Worm (Caenorhabditis elegans): ENCODE data around the gene nhr-128.

nhr-128 gene

ce11 chrV:2221764-2222163 is at the start of gene nhr-128:
Gene nhr-128 (plus strand): TSS chrV:2222064.
- no peak for TF ChIP-seq ceh-13 (GFP tag; optimal IDR thresholded peaks at IDR 0.05)
- TF ChIP-seq scrt-1 (GFP tag; IDR thresholded peaks at IDR 0.05) = no peak
- no peak for TF ChIP-seq tbx-37 (GFP tag; conservative IDR thresholded peaks at IDR 0.05)
- no peak for TF ChIP-seq hmbx-1 (tag; optimal IDR thresholded peaks at IDR 0.05)
- no peak for TF ChIP-seq pes-1 (GFP tag; IDR thresholded peaks at IDR 0.05)
- TF ChIP-seq ama-1 (optimal IDR thresholded peaks at IDR 0.05) = no peak
- no peak for TF ChIP-seq hnd-1 (tag; optimal IDR thresholded peaks at IDR 0.05)
- TF ChIP-seq B0310.2 (tag; optimal IDR thresholded peaks at IDR 0.05) = no peak
- TF ChIP-seq F13C5.2 (tag; optimal IDR thresholded peaks at IDR 0.05) = no peak
- TF ChIP-seq tbx-11 (GFP tag; IDR thresholded peaks at IDR 0.05) = no peak
- TF ChIP-seq ceh-36 (tag; optimal IDR thresholded peaks at IDR 0.05) = no peak
- TF ChIP-seq tra-4 (tag; optimal IDR thresholded peaks at IDR 0.05) = no peak
- no peak for TF ChIP-seq ets-7 (tag; optimal IDR thresholded peaks at IDR 0.05)

DNA sequence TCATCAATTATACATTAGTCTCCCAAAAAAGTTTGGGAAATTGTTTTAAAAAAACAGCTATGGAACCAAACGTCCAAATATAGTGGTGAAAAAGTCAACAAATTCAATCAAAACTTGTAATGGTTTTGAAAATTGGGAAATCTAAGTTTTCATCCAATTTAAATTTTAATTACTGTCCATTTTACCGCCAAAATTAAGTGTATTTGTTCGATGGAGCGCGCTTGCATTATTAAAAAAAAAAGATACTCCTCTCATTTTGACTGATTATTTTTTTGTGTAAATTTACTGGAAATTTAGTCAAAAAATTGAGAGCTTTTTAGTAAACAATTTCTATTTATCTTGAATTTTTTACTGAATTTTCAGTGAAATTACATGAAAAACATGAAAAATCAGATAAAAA is 47.4 kb upstream of the nhr-128 start:
- TF ChIP-seq tbx-37 (GFP tag; conservative IDR thresholded peaks at IDR 0.05) = no peak
- no peak for TF ChIP-seq pes-1 (GFP tag; IDR thresholded peaks at IDR 0.05)
- TF ChIP-seq aly-1 (tag; optimal IDR thresholded peaks at IDR 0.05) = no peak
- no peak for TF ChIP-seq hmg-4 (GFP tag; optimal IDR thresholded peaks at IDR 0.05)
- TF ChIP-seq sea-1 (GFP tag; conservative IDR thresholded peaks at IDR 0.05) = no peak
- TF ChIP-seq tra-4 (tag; optimal IDR thresholded peaks at IDR 0.05) = no peak
- TF ChIP-seq ceh-36 (tag; optimal IDR thresholded peaks at IDR 0.05) = no peak
- no peak for TF ChIP-seq ets-7 (tag; optimal IDR thresholded peaks at IDR 0.05)
- no peak for TF ChIP-seq scrt-1 (GFP tag; IDR thresholded peaks at IDR 0.05)
- TF ChIP-seq flt-1 (GFP tag; IDR thresholded peaks at IDR 0.05) = no peak
- no peak for TF ChIP-seq B0310.2 (tag; optimal IDR thresholded peaks at IDR 0.05)
- no peak for TF ChIP-seq hnd-1 (tag; optimal IDR thresholded peaks at IDR 0.05)
- TF ChIP-seq ceh-13 (GFP tag; optimal IDR thresholded peaks at IDR 0.05) = no peak

ce11 chrV:2175242-2175641 is 46.6 kb upstream of the nhr-128 start, which contains the start of gene C45H4.18:
Gene C45H4.18 (plus strand): TSS chrV:2175542.
- no peak for TF ChIP-seq hmg-4 (GFP tag; optimal IDR thresholded peaks at IDR 0.05)

DNA sequence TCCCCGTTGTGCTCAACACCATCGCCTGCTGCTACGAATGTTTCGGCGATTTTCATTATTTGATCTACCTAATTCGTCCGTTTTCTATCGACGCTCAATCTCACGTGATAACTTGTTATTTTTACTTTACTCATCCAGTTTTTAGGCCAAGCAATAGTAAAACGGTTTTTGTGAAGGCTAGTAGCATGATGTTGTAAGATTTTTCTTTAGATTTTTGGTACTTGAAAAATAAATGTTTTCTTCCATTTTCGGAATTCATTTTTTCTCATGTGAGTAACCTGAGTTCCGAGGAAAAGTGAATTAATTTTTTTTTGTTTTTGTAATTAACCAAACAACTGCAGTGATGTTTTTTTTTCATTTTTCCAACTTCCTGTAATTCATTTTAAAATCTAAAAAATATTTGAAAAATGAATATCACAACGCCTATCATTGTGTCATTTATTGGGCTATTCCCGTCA is 44.5 kb upstream of the nhr-128 start, which contains the start of gene srbc-17:
Gene srbc-17, plus strand, starts transcription at position 408 of the 458 bp plus-strand sequence.
- TF ChIP-seq tra-4 (tag; optimal IDR thresholded peaks at IDR 0.05) (no peak), F13C5.2 (tag; optimal IDR thresholded peaks at IDR 0.05) (no peak), hmg-4 (GFP tag; optimal IDR thresholded peaks at IDR 0.05) (no peak), hnd-1 (tag; optimal IDR thresholded peaks at IDR 0.05) (no peak)

ce11 chrV:2179214-2179613 is 42.6 kb upstream of the nhr-128 start, which contains the start of gene cyp-33C1:
Gene cyp-33C1 (plus strand): TSS chrV:2179514.
- TF ChIP-seq hmbx-1 (tag; optimal IDR thresholded peaks at IDR 0.05) (no peak), hmg-4 (GFP tag; optimal IDR thresholded peaks at IDR 0.05) (no peak), hnd-1 (tag; optimal IDR thresholded peaks at IDR 0.05) (no peak), tbx-37 (GFP tag; conservative IDR thresholded peaks at IDR 0.05) (no peak), scrt-1 (GFP tag; IDR thresholded peaks at IDR 0.05) (no peak), B0310.2 (tag; optimal IDR thresholded peaks at IDR 0.05) (no peak), tbx-11 (GFP tag; IDR thresholded peaks at IDR 0.05) (no peak)

DNA sequence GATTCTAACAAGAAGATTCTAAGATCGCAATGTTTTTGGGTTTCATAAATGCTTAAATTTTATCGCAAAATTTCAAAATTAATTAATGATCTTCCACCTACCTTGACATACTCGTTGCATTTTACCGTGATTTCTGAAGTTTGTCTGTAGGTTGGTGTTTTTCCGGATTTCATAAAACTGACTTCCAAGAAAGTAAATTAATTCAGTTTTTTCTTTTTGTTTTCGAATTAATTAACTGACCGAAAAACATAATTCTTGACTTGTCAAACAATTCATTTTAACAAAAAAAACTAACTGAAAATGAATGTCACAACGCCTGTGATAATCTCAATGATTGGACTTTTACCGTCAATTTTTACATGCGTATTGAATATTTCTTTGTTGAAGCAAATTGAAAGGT is 40.1 kb upstream of the nhr-128 start, which contains the start of gene srbc-16:
Gene srbc-16, plus strand, starts transcription at position 301 of the 400 bp plus-strand sequence.
- TF ChIP-seq scrt-1 (GFP tag; IDR thresholded peaks at IDR 0.05) = no peak
- TF ChIP-seq ceh-36 (tag; optimal IDR thresholded peaks at IDR 0.05) = no peak
- TF ChIP-seq ama-1 (optimal IDR thresholded peaks at IDR 0.05) = no peak
- no peak for TF ChIP-seq tbx-37 (GFP tag; conservative IDR thresholded peaks at IDR 0.05)

DNA sequence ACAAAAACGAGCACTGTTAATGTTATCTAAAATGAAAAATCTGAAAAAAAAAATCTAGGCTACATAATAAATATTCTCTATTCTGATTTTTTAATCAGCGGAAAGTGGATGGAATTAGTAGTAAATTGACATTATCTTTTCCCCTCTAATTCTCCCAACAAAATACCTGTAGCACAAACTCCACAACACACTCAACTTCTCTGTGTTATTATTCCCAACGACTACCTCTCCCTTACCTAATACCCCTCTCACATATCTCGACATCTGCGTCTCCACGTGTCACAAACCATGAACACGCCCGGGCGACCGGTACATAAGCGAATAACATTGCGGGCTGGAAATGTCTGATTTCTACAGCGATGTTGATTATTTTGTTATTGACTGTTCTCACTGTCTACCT is 38.7 kb upstream of the nhr-128 start, which contains the start of gene cyp-33C2:
Gene cyp-33C2, plus strand, starts transcription at position 327 of the 400 bp plus-strand sequence.
- no peak for TF ChIP-seq tra-4 (tag; optimal IDR thresholded peaks at IDR 0.05)
- TF ChIP-seq aly-1 (tag; optimal IDR thresholded peaks at IDR 0.05) = no peak
- TF ChIP-seq hnd-1 (tag; optimal IDR thresholded peaks at IDR 0.05) = no peak
- TF ChIP-seq tbx-37 (GFP tag; conservative IDR thresholded peaks at IDR 0.05) = no peak
- TF ChIP-seq ceh-13 (GFP tag; optimal IDR thresholded peaks at IDR 0.05) = no peak
- no peak for TF ChIP-seq ceh-36 (tag; optimal IDR thresholded peaks at IDR 0.05)
- no peak for TF ChIP-seq scrt-1 (GFP tag; IDR thresholded peaks at IDR 0.05)
- TF ChIP-seq sea-1 (GFP tag; conservative IDR thresholded peaks at IDR 0.05) = no peak
- TF ChIP-seq hmg-4 (GFP tag; optimal IDR thresholded peaks at IDR 0.05) = no peak
- no peak for TF ChIP-seq pes-1 (GFP tag; IDR thresholded peaks at IDR 0.05)
- no peak for TF ChIP-seq hmbx-1 (tag; optimal IDR thresholded peaks at IDR 0.05)
- no peak for TF ChIP-seq tbx-11 (GFP tag; IDR thresholded peaks at IDR 0.05)
- TF ChIP-seq ama-1 (optimal IDR thresholded peaks at IDR 0.05) = no peak
- no peak for TF ChIP-seq F13C5.2 (tag; optimal IDR thresholded peaks at IDR 0.05)
- TF ChIP-seq ets-7 (tag; optimal IDR thresholded peaks at IDR 0.05) = no peak

ce11 chrV:2185486-2185885 is 36.4 kb upstream of the nhr-128 start:
- no peak for TF ChIP-seq F13C5.2 (tag; optimal IDR thresholded peaks at IDR 0.05)
- no peak for TF ChIP-seq scrt-1 (GFP tag; IDR thresholded peaks at IDR 0.05)

- no peak for TF ChIP-seq hmbx-1 (tag; optimal IDR thresholded peaks at IDR 0.05)
- no peak for TF ChIP-seq hmg-4 (GFP tag; optimal IDR thresholded peaks at IDR 0.05)
- TF ChIP-seq flt-1 (GFP tag; IDR thresholded peaks at IDR 0.05) = no peak
- no peak for TF ChIP-seq tra-4 (tag; optimal IDR thresholded peaks at IDR 0.05)
- no peak for TF ChIP-seq ets-7 (tag; optimal IDR thresholded peaks at IDR 0.05)
- no peak for TF ChIP-seq tbx-37 (GFP tag; conservative IDR thresholded peaks at IDR 0.05)
- no peak for TF ChIP-seq ceh-36 (tag; optimal IDR thresholded peaks at IDR 0.05)
- TF ChIP-seq F13C5.2 (tag; optimal IDR thresholded peaks at IDR 0.05) = no peak
- TF ChIP-seq ama-1 (optimal IDR thresholded peaks at IDR 0.05) = no peak
- no peak for TF ChIP-seq pes-1 (GFP tag; IDR thresholded peaks at IDR 0.05)
- TF ChIP-seq ceh-13 (GFP tag; optimal IDR thresholded peaks at IDR 0.05) = no peak
- TF ChIP-seq scrt-1 (GFP tag; IDR thresholded peaks at IDR 0.05) = no peak
- no peak for TF ChIP-seq sea-1 (GFP tag; conservative IDR thresholded peaks at IDR 0.05)
- TF ChIP-seq tbx-11 (GFP tag; IDR thresholded peaks at IDR 0.05) = no peak
- no peak for TF ChIP-seq aly-1 (tag; optimal IDR thresholded peaks at IDR 0.05)
- TF ChIP-seq hnd-1 (tag; optimal IDR thresholded peaks at IDR 0.05) = no peak
- TF ChIP-seq B0310.2 (tag; optimal IDR thresholded peaks at IDR 0.05) = no peak
Observed at ce11 chrV:2187864-2188345, 34.0 kb upstream of the nhr-128 start, which contains the start of gene Y5H2B.3. Gene Y5H2B.3 (plus strand): TSS chrV:2188295.

Measured in whole organism, early embryonic.